Worm (Caenorhabditis elegans) whole organism, L2 larva: ENCODE data around the gene tbx-2.

Experiments
- ama-1 ChIP-seq: fragments of 150-350 bp; optimal IDR thresholded peaks from 2 replicates; lab custom pipeline; 2018; ENCODE audit warnings: inconsistent platforms
- ceh-16 ChIP-seq: fragments of 150-350 bp; optimal IDR thresholded peaks from 2 replicates; lab custom pipeline; 2014; ENCODE audit warnings: missing biosample characterization, missing genetic modification characterization
- nhr-10 ChIP-seq: sonication (generic microtip); optimal IDR thresholded peaks from 2 replicates; lab custom pipeline; 2017; ENCODE audit warnings: missing biosample characterization, missing genetic modification characterization
- zag-1 ChIP-seq: fragments of 150-350 bp; optimal IDR thresholded peaks from 2 replicates; lab custom pipeline; 2014; ENCODE audit warnings: missing biosample characterization, missing genetic modification characterization
- ztf-4 ChIP-seq: fragments of 150-350 bp; optimal IDR thresholded peaks from 2 replicates; lab custom pipeline; 2014; ENCODE audit warnings: missing biosample characterization, missing genetic modification characterization

DNA sequence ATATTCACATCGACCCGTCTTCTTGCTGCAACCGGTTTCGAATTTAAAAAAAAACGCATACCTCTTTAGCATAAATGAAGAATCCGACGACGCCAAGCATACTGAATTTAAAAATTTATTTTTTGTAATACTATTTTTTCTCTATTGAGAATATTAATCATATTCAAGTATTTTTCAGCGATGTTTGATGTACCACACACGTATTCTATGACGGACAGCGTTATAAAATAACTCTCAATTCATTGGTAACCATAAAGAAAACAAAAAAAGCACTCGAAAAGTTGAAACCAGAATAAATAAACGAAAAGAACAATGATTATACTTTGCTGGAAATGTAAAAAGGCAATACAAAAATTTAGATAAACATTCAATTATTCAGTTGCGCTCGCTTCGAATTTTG, 23.4 kb upstream of the tbx-2 start, which contains the start of gene T10F2.5:
- TF ChIP-seq nhr-10 (tag; lab: Kevin White, UChicago) = no peak
- TF ChIP-seq ceh-16 = no peak
- no peak for TF ChIP-seq ztf-4 (tag; lab: Kevin White, UChicago)
- no peak for TF ChIP-seq ama-1
- TF ChIP-seq zag-1 (tag; lab: Kevin White, UChicago) = no peak
